ENCODE assay signal across 1 fruit fly cellular context in genomic region chr3L:20432297-20432696, dm6.
TF ChIP-seq lines count a peak whose summit lies in the region.

TSS of gene Las (minus strand) at chr3L:20432361.
TSS of gene Psn (plus strand) at chr3L:20432468.

TF ChIP-seq in whole organism, embryonic, 481 proteins besides CTCF, POLR2A, EP300 and RAD21 (continued from another document and continues in another):
- TF ChIP-seq CG10462 (GFP tag; optimal IDR thresholded peaks at IDR 0.05; lab: Kevin White, UChicago): no peak
- peak; percentile 61 for TF ChIP-seq Dp (GFP tag; optimal IDR thresholded peaks at IDR 0.05; lab: Kevin White, UChicago)
- TF ChIP-seq H2.0 (GFP tag; IDR thresholded peaks at IDR 0.05; lab: Robert Waterston, UW): no peak
- TF ChIP-seq Rx (GFP tag; IDR thresholded peaks at IDR 0.05; lab: Robert Waterston, UW): no peak
- TF ChIP-seq CG8478 (optimal IDR thresholded peaks at IDR 0.05; lab: Kevin White, UChicago): no peak
- no peak for TF ChIP-seq CG3407 (GFP tag; optimal IDR thresholded peaks at IDR 0.05; lab: Kevin White, UChicago)
- TF ChIP-seq fd102C (GFP tag; optimal IDR thresholded peaks at IDR 0.05; lab: Kevin White, UChicago): no peak
- TF ChIP-seq sna (GFP tag; IDR thresholded peaks at IDR 0.05; lab: Robert Waterston, UW; ENCODE audit: partially characterized antibody): peak; percentile 62; the same call in 1 of the 2 replicates
- TF ChIP-seq CG17361 (GFP tag; IDR thresholded peaks at IDR 0.05; lab: Robert Waterston, UW): no peak
- no peak for TF ChIP-seq Sox102F (GFP tag; optimal IDR thresholded peaks at IDR 0.05; lab: Kevin White, UChicago)
- no peak for TF ChIP-seq ham (GFP tag; IDR thresholded peaks at IDR 0.05; lab: Robert Waterston, UW)
- TF ChIP-seq amos (GFP tag; IDR thresholded peaks at IDR 0.05; lab: Robert Waterston, UW; ENCODE audit: partially characterized antibody): peak; percentile 54
- TF ChIP-seq Six4 (GFP tag; optimal IDR thresholded peaks at IDR 0.05; lab: Kevin White, UChicago): no peak
- no peak for TF ChIP-seq gsb (GFP tag; IDR thresholded peaks at IDR 0.05; lab: Robert Waterston, UW)
- TF ChIP-seq chinmo (GFP tag; IDR thresholded peaks at IDR 0.05; lab: Robert Waterston, UW; ENCODE audit: partially characterized antibody): no peak
- TF ChIP-seq ab (GFP tag; optimal IDR thresholded peaks at IDR 0.05; lab: Kevin White, UChicago): no peak
- TF ChIP-seq cad (GFP tag; optimal IDR thresholded peaks at IDR 0.05; lab: Kevin White, UChicago): no peak
- no peak for TF ChIP-seq Antp (GFP tag; optimal IDR thresholded peaks at IDR 0.05; lab: Kevin White, UChicago)
- TF ChIP-seq MESR4 (GFP tag; optimal IDR thresholded peaks at IDR 0.05; lab: Kevin White, UChicago): no peak
- no peak for TF ChIP-seq eve (GFP tag; optimal IDR thresholded peaks at IDR 0.05; lab: Kevin White, UChicago)
- TF ChIP-seq unc-4 (GFP tag; IDR thresholded peaks at IDR 0.05; lab: Robert Waterston, UW; ENCODE audit: partially characterized antibody): peak; percentile 71
- TF ChIP-seq lab (GFP tag; optimal IDR thresholded peaks at IDR 0.05; lab: Kevin White, UChicago): no peak
- no peak for TF ChIP-seq bab2 (GFP tag; optimal IDR thresholded peaks at IDR 0.05; lab: Kevin White, UChicago)
- no peak for TF ChIP-seq HLHmδ (GFP tag; optimal IDR thresholded peaks at IDR 0.05; lab: Kevin White, UChicago)
- no peak for TF ChIP-seq Opbp (GFP tag; IDR thresholded peaks at IDR 0.05; lab: Robert Waterston, UW; ENCODE audit: partially characterized antibody)
- TF ChIP-seq Med (GFP tag; lab: Kevin White, UChicago): peak; percentile 90
- TF ChIP-seq CG17829 (tag; optimal IDR thresholded peaks at IDR 0.05; lab: Kevin White, UChicago): peak; percentile 43
- TF ChIP-seq hbn (GFP tag; IDR thresholded peaks at IDR 0.05; lab: Robert Waterston, UW; ENCODE audit: partially characterized antibody): peak; percentile 58; the same call in 1 of the 2 replicates
- TF ChIP-seq CkIIα-i1 (GFP tag; IDR thresholded peaks at IDR 0.05; lab: Robert Waterston, UW): no peak
- TF ChIP-seq Aef1 (GFP tag; IDR thresholded peaks at IDR 0.05; lab: Robert Waterston, UW): no peak
- no peak for TF ChIP-seq bowl (GFP tag; IDR thresholded peaks at IDR 0.05; lab: Robert Waterston, UW)
- TF ChIP-seq Awh (GFP tag; IDR thresholded peaks at IDR 0.05; lab: Robert Waterston, UW): no peak
- no peak for TF ChIP-seq trh (GFP tag; optimal IDR thresholded peaks at IDR 0.05; lab: Kevin White, UChicago)
- no peak for TF ChIP-seq sqz (GFP tag; optimal IDR thresholded peaks at IDR 0.05; lab: Kevin White, UChicago)
- TF ChIP-seq BtbVII (GFP tag; optimal IDR thresholded peaks at IDR 0.05; lab: Kevin White, UChicago): no peak
- peak; percentile 28 to 76 for TF ChIP-seq Pdp1 (GFP tag; optimal IDR thresholded peaks at IDR 0.05; lab: Kevin White, UChicago)
- TF ChIP-seq cwo (GFP tag; optimal IDR thresholded peaks at IDR 0.05; lab: Kevin White, UChicago): no peak
- no peak for TF ChIP-seq Ssrp (tag; optimal IDR thresholded peaks at IDR 0.05; lab: Kevin White, UChicago)
- no peak for TF ChIP-seq CG2875 (GFP tag; optimal IDR thresholded peaks at IDR 0.05; lab: Kevin White, UChicago)
- no peak for TF ChIP-seq CG6854 (GFP tag; optimal IDR thresholded peaks at IDR 0.05; lab: Kevin White, UChicago)
- no peak for TF ChIP-seq Fer3 (tag; optimal IDR thresholded peaks at IDR 0.05; lab: Kevin White, UChicago)
- no peak for TF ChIP-seq CG11695 (GFP tag; IDR thresholded peaks at IDR 0.05; lab: Robert Waterston, UW)
- TF ChIP-seq pum (GFP tag; optimal IDR thresholded peaks at IDR 0.05; lab: Kevin White, UChicago): no peak
- peak; percentile 89 for TF ChIP-seq Sry-δ (GFP tag; optimal IDR thresholded peaks at IDR 0.05; lab: Kevin White, UChicago)
- no peak for TF ChIP-seq CG7372 (GFP tag; IDR thresholded peaks at IDR 0.05; lab: Robert Waterston, UW)
- TF ChIP-seq vvl (GFP tag; IDR thresholded peaks at IDR 0.05; lab: Robert Waterston, UW): peak; percentile 32; the same call in 1 of the 2 replicates
- TF ChIP-seq sob (GFP tag; IDR thresholded peaks at IDR 0.05; lab: Robert Waterston, UW): no peak
- no peak for TF ChIP-seq CG11456 (GFP tag; IDR thresholded peaks at IDR 0.05; lab: Robert Waterston, UW)
- peak; percentile 3 for TF ChIP-seq Fer1 (GFP tag; optimal IDR thresholded peaks at IDR 0.05; lab: Kevin White, UChicago)
- TF ChIP-seq p53 (GFP tag; optimal IDR thresholded peaks at IDR 0.05; lab: Kevin White, UChicago): no peak
- no peak for TF ChIP-seq CG4820 (GFP tag; optimal IDR thresholded peaks at IDR 0.05; lab: Kevin White, UChicago)
- peak; percentile 65 for TF ChIP-seq CG9797 (GFP tag; optimal IDR thresholded peaks at IDR 0.05; lab: Kevin White, UChicago)
- TF ChIP-seq tin (GFP tag; optimal IDR thresholded peaks at IDR 0.05; lab: Kevin White, UChicago): peak; percentile 9
- TF ChIP-seq CG31365 (tag; optimal IDR thresholded peaks at IDR 0.05; lab: Kevin White, UChicago): no peak
- TF ChIP-seq B-H2 (GFP tag; optimal IDR thresholded peaks at IDR 0.05; lab: Kevin White, UChicago): peak; percentile 7
- peak; percentile 45; the same call in 1 of the 2 replicates for TF ChIP-seq inv (GFP tag; IDR thresholded peaks at IDR 0.05; lab: Robert Waterston, UW; ENCODE audit: partially characterized antibody)
- no peak for TF ChIP-seq D19B (GFP tag; optimal IDR thresholded peaks at IDR 0.05; lab: Kevin White, UChicago)
- TF ChIP-seq her (GFP tag; optimal IDR thresholded peaks at IDR 0.05; lab: Kevin White, UChicago): no peak
- TF ChIP-seq ro (GFP tag; IDR thresholded peaks at IDR 0.05; lab: Robert Waterston, UW): no peak
- no peak for TF ChIP-seq da (GFP tag; optimal IDR thresholded peaks at IDR 0.05; lab: Kevin White, UChicago)
- no peak for TF ChIP-seq CG13624 (GFP tag; optimal IDR thresholded peaks at IDR 0.05; lab: Kevin White, UChicago)
- TF ChIP-seq nerfin-1 (tag; optimal IDR thresholded peaks at IDR 0.05; lab: Kevin White, UChicago): no peak
- no peak for TF ChIP-seq Max (GFP tag; optimal IDR thresholded peaks at IDR 0.05; lab: Kevin White, UChicago)
- no peak for TF ChIP-seq MTF-1 (GFP tag; optimal IDR thresholded peaks at IDR 0.05; lab: Kevin White, UChicago; ENCODE audit: borderline replicate concordance)
- TF ChIP-seq CG7963 (GFP tag; IDR thresholded peaks at IDR 0.05; lab: Robert Waterston, UW; ENCODE audit: partially characterized antibody): no peak
- no peak for TF ChIP-seq CG42726 (GFP tag; IDR thresholded peaks at IDR 0.05; lab: Robert Waterston, UW; ENCODE audit: partially characterized antibody)
- TF ChIP-seq HmgZ (tag; optimal IDR thresholded peaks at IDR 0.05; lab: Kevin White, UChicago): peak; percentile 10
- TF ChIP-seq slou (GFP tag; optimal IDR thresholded peaks at IDR 0.05; lab: Kevin White, UChicago): no peak
- TF ChIP-seq unpg (GFP tag; optimal IDR thresholded peaks at IDR 0.05; lab: Kevin White, UChicago): no peak
- TF ChIP-seq ems (GFP tag; optimal IDR thresholded peaks at IDR 0.05; lab: Kevin White, UChicago): no peak
- TF ChIP-seq aop (GFP tag; IDR thresholded peaks at IDR 0.05; lab: Robert Waterston, UW): no peak
- TF ChIP-seq CG31441 (GFP tag; IDR thresholded peaks at IDR 0.05; lab: Robert Waterston, UW): no peak
- TF ChIP-seq Asciz (GFP tag; optimal IDR thresholded peaks at IDR 0.05; lab: Kevin White, UChicago): no peak
- TF ChIP-seq CG14667 (GFP tag; IDR thresholded peaks at IDR 0.05; lab: Robert Waterston, UW): no peak
- no peak for TF ChIP-seq CG13775 (GFP tag; optimal IDR thresholded peaks at IDR 0.05; lab: Kevin White, UChicago)
- TF ChIP-seq CG13287 (GFP tag; IDR thresholded peaks at IDR 0.05; lab: Robert Waterston, UW; ENCODE audit: partially characterized antibody): peak; percentile 82
- no peak for TF ChIP-seq fru (optimal IDR thresholded peaks at IDR 0.05; lab: Kevin White, UChicago)
- no peak for TF ChIP-seq cas (GFP tag; IDR thresholded peaks at IDR 0.05; lab: Robert Waterston, UW)
- peak; percentile 51 for TF ChIP-seq CG4617 (GFP tag; optimal IDR thresholded peaks at IDR 0.05; lab: Kevin White, UChicago; ENCODE audit: borderline replicate concordance)
- TF ChIP-seq CG11504 (tag; optimal IDR thresholded peaks at IDR 0.05; lab: Kevin White, UChicago): no peak
- TF ChIP-seq vfl (GFP tag; optimal IDR thresholded peaks at IDR 0.05; lab: Kevin White, UChicago): no peak
- no peak for TF ChIP-seq abd-A (tag; optimal IDR thresholded peaks at IDR 0.05; lab: Kevin White, UChicago)
- no peak for TF ChIP-seq schlank (tag; optimal IDR thresholded peaks at IDR 0.05; lab: Kevin White, UChicago)
- no peak for TF ChIP-seq CG1792 (GFP tag; optimal IDR thresholded peaks at IDR 0.05; lab: Kevin White, UChicago)
- TF ChIP-seq CG13123 (GFP tag; optimal IDR thresholded peaks at IDR 0.05; lab: Kevin White, UChicago): no peak
- TF ChIP-seq CG14014 (GFP tag; IDR thresholded peaks at IDR 0.05; lab: Robert Waterston, UW): no peak
- no peak for TF ChIP-seq stc (GFP tag; IDR thresholded peaks at IDR 0.05; lab: Robert Waterston, UW)
- peak; percentile 9 for TF ChIP-seq CG34376 (GFP tag; optimal IDR thresholded peaks at IDR 0.05; lab: Kevin White, UChicago)
- TF ChIP-seq danr (GFP tag; IDR thresholded peaks at IDR 0.05; lab: Robert Waterston, UW): no peak
- no peak for TF ChIP-seq HmgD (GFP tag; optimal IDR thresholded peaks at IDR 0.05; lab: Kevin White, UChicago)
- TF ChIP-seq Gsc (GFP tag; IDR thresholded peaks at IDR 0.05; lab: Robert Waterston, UW): no peak
- no peak for TF ChIP-seq Nf-YB (GFP tag; optimal IDR thresholded peaks at IDR 0.05; lab: Kevin White, UChicago)
- no peak for TF ChIP-seq CG32767 (GFP tag; IDR thresholded peaks at IDR 0.05; lab: Robert Waterston, UW)
- no peak for TF ChIP-seq CG12219 (GFP tag; optimal IDR thresholded peaks at IDR 0.05; lab: Kevin White, UChicago)
- TF ChIP-seq gem (tag; optimal IDR thresholded peaks at IDR 0.05; lab: Kevin White, UChicago): no peak
- peak; percentile 61 for TF ChIP-seq lbe (GFP tag; optimal IDR thresholded peaks at IDR 0.05; lab: Kevin White, UChicago)
- TF ChIP-seq Neu2 (GFP tag; optimal IDR thresholded peaks at IDR 0.05; lab: Kevin White, UChicago; ENCODE audit: borderline replicate concordance): no peak
- peak; percentile 62 for TF ChIP-seq CG34224 (GFP tag; IDR thresholded peaks at IDR 0.05; lab: Robert Waterston, UW; ENCODE audit: partially characterized antibody)
- peak; percentile 60 for TF ChIP-seq MBD-R2 (GFP tag; IDR thresholded peaks at IDR 0.05; lab: Robert Waterston, UW)
- no peak for TF ChIP-seq CG3995 (GFP tag; optimal IDR thresholded peaks at IDR 0.05; lab: Kevin White, UChicago)
- no peak for TF ChIP-seq CG4328 (GFP tag; optimal IDR thresholded peaks at IDR 0.05; lab: Kevin White, UChicago)
- TF ChIP-seq CG11560 (tag; IDR thresholded peaks at IDR 0.05; lab: Robert Waterston, UW): no peak
- TF ChIP-seq CG2116 (GFP tag; optimal IDR thresholded peaks at IDR 0.05; lab: Kevin White, UChicago): peak; percentile 69
- TF ChIP-seq luna (GFP tag; optimal IDR thresholded peaks at IDR 0.05; lab: Kevin White, UChicago): no peak
- no peak for TF ChIP-seq org-1 (GFP tag; optimal IDR thresholded peaks at IDR 0.05; lab: Kevin White, UChicago)
- TF ChIP-seq sd (tag; optimal IDR thresholded peaks at IDR 0.05; lab: Kevin White, UChicago): no peak
- peak; percentile 73 for TF ChIP-seq Sin3A (optimal IDR thresholded peaks at IDR 0.05; lab: Kevin White, UChicago)
- TF ChIP-seq Adf1 (GFP tag; IDR thresholded peaks at IDR 0.05; lab: Robert Waterston, UW): no peak
- TF ChIP-seq CG7839 (tag; optimal IDR thresholded peaks at IDR 0.05; lab: Kevin White, UChicago): no peak
- TF ChIP-seq crol (GFP tag; IDR thresholded peaks at IDR 0.05; lab: Robert Waterston, UW): no peak
- no peak for TF ChIP-seq kah (GFP tag; optimal IDR thresholded peaks at IDR 0.05; lab: Kevin White, UChicago)
- no peak for TF ChIP-seq CG13296 (GFP tag; optimal IDR thresholded peaks at IDR 0.05; lab: Kevin White, UChicago)
- no peak for TF ChIP-seq pb (GFP tag; optimal IDR thresholded peaks at IDR 0.05; lab: Kevin White, UChicago)
- no peak for TF ChIP-seq scrt (GFP tag; optimal IDR thresholded peaks at IDR 0.05; lab: Kevin White, UChicago)
- TF ChIP-seq mirr (GFP tag; optimal IDR thresholded peaks at IDR 0.05; lab: Kevin White, UChicago): no peak
- TF ChIP-seq chm (GFP tag; IDR thresholded peaks at IDR 0.05; lab: Robert Waterston, UW): no peak
- TF ChIP-seq CoRest (tag; optimal IDR thresholded peaks at IDR 0.05; lab: Kevin White, UChicago): no peak
- TF ChIP-seq Doc3 (GFP tag; IDR thresholded peaks at IDR 0.05; lab: Robert Waterston, UW; ENCODE audit: partially characterized antibody): peak; percentile 69
- TF ChIP-seq Spps (tag; optimal IDR thresholded peaks at IDR 0.05; lab: Kevin White, UChicago): no peak
- no peak for TF ChIP-seq CG2202 (tag; optimal IDR thresholded peaks at IDR 0.05; lab: Kevin White, UChicago)
- no peak for TF ChIP-seq pita (GFP tag; optimal IDR thresholded peaks at IDR 0.05; lab: Kevin White, UChicago)
- no peak for TF ChIP-seq ci (GFP tag; IDR thresholded peaks at IDR 0.05; lab: Robert Waterston, UW)
- no peak for TF ChIP-seq ken (GFP tag; IDR thresholded peaks at IDR 0.05; lab: Robert Waterston, UW)
- no peak for TF ChIP-seq CG9609 (GFP tag; optimal IDR thresholded peaks at IDR 0.05; lab: Kevin White, UChicago)
- no peak for TF ChIP-seq Atf6 (GFP tag; IDR thresholded peaks at IDR 0.05; lab: Robert Waterston, UW)
- TF ChIP-seq CG6791 (GFP tag; IDR thresholded peaks at IDR 0.05; lab: Robert Waterston, UW; ENCODE audit: partially characterized antibody): 0 out of 3 replicates have a peak, but pooled peaks have one; percentile 45
- TF ChIP-seq pho (GFP tag; optimal IDR thresholded peaks at IDR 0.05; lab: Kevin White, UChicago): no peak
- TF ChIP-seq Lpt (GFP tag; optimal IDR thresholded peaks at IDR 0.05; lab: Kevin White, UChicago): no peak
- TF ChIP-seq Dip3 (GFP tag; optimal IDR thresholded peaks at IDR 0.05; lab: Kevin White, UChicago): no peak
- peak; percentile 64 for TF ChIP-seq Ets65A (GFP tag; lab: Kevin White, UChicago)
- TF ChIP-seq gfzf (GFP tag; optimal IDR thresholded peaks at IDR 0.05; lab: Kevin White, UChicago): peak; percentile 84
- no peak for TF ChIP-seq CG12236 (GFP tag; optimal IDR thresholded peaks at IDR 0.05; lab: Kevin White, UChicago)
- TF ChIP-seq CG1602 (GFP tag; optimal IDR thresholded peaks at IDR 0.05; lab: Kevin White, UChicago): no peak
- TF ChIP-seq CG2129 (GFP tag; IDR thresholded peaks at IDR 0.05; lab: Robert Waterston, UW; ENCODE audit: partially characterized antibody): 0 out of 2 replicates have a peak, but pooled peaks have one; percentile 36
- no peak for TF ChIP-seq corto (GFP tag; optimal IDR thresholded peaks at IDR 0.05; lab: Kevin White, UChicago)
- TF ChIP-seq az2 (GFP tag; optimal IDR thresholded peaks at IDR 0.05; lab: Kevin White, UChicago): no peak
